Fruit fly (Drosophila melanogaster) whole organism, embryonic: ENCODE results near the gene Gga.

Experiments used
- CG10462 ChIP-seq: fragments of 200-800 bp; sonication (Bioruptor generic); optimal IDR thresholded peaks from 2 replicates; lab custom pipeline; 2016; ENCODE audit warnings: missing biosample characterization, missing genetic modification characterization
- CG10565 ChIP-seq: fragments of 200-800 bp; sonication (Bioruptor generic); optimal IDR thresholded peaks from 3 replicates; lab custom pipeline; 2016; ENCODE audit warnings: missing biosample characterization, mild to moderate bottlenecking, missing genetic modification characterization
- CG12104 ChIP-seq: fragments of 200-800 bp; sonication (Bioruptor generic); optimal IDR thresholded peaks from 3 replicates; lab custom pipeline; 2016; ENCODE audit warnings: missing biosample characterization, missing genetic modification characterization
- CG15073 ChIP-seq: fragments of 200-800 bp; sonication (Bioruptor generic); optimal IDR thresholded peaks from 2 replicates; lab custom pipeline; 2016; ENCODE audit warnings: missing biosample characterization, missing genetic modification characterization
- CG1603 ChIP-seq: fragments of 200-800 bp; sonication (Bioruptor generic); optimal IDR thresholded peaks from 2 replicates; lab custom pipeline; 2019; ENCODE audit warnings: missing biosample characterization, mild to moderate bottlenecking, missing genetic modification characterization, moderate library complexity
- CG17612 ChIP-seq: fragments of 200-800 bp; sonication (Bioruptor generic); IDR thresholded peaks from 2 replicates; pipeline ENCODE4 v1.3.6; 2022; ENCODE audit warnings: missing biosample characterization, missing genetic modification characterization
- CG17802 ChIP-seq: fragments of 200-800 bp; sonication (Bioruptor generic); optimal IDR thresholded peaks from 2 replicates; lab custom pipeline; 2018; ENCODE audit warnings: missing biosample characterization, mild to moderate bottlenecking, missing genetic modification characterization, moderate library complexity
- CG2712 ChIP-seq: fragments of 200-800 bp; optimal IDR thresholded peaks from 3 replicates; lab custom pipeline; 2019; ENCODE audit warnings: missing biosample characterization, mild to moderate bottlenecking, missing genetic modification characterization, moderate library complexity
- CG2875 ChIP-seq: fragments of 200-800 bp; sonication (Bioruptor generic); optimal IDR thresholded peaks from 2 replicates; lab custom pipeline; 2017; ENCODE audit warnings: missing biosample characterization, mild to moderate bottlenecking, missing genetic modification characterization, missing genetic modification reagents
- CG30431 ChIP-seq: fragments of 200-800 bp; sonication (Bioruptor generic); optimal IDR thresholded peaks from 2 replicates; lab custom pipeline; 2017; ENCODE audit warnings: missing biosample characterization, missing genetic modification characterization
- CG4424 ChIP-seq: fragments of 200-800 bp; sonication (Bioruptor generic); optimal IDR thresholded peaks from 3 replicates; lab custom pipeline; 2016; ENCODE audit warnings: missing biosample characterization, missing genetic modification characterization
- CG4730 ChIP-seq: fragments of 200-800 bp; sonication (Bioruptor generic); IDR thresholded peaks from 2 replicates; pipeline ENCODE4 v1.3.6; 2022; ENCODE audit warnings: missing biosample characterization, missing genetic modification characterization
- CG7987 ChIP-seq: fragments of 200-800 bp; sonication (Bioruptor generic); optimal IDR thresholded peaks from 2 replicates; lab custom pipeline; 2018; ENCODE audit warnings: missing biosample characterization, mild to moderate bottlenecking, missing genetic modification characterization, moderate library complexity
- CG9609 ChIP-seq: fragments of 200-800 bp; sonication (Bioruptor generic); optimal IDR thresholded peaks from 3 replicates; lab custom pipeline; 2016; ENCODE audit warnings: missing biosample characterization, missing genetic modification characterization
- CrebB ChIP-seq: fragments of 200-800 bp; sonication (Bioruptor generic); optimal IDR thresholded peaks from 3 replicates; lab custom pipeline; 2018; ENCODE audit warnings: missing biosample characterization, mild to moderate bottlenecking, missing genetic modification characterization
- Dp ChIP-seq: fragments of 200-800 bp; sonication (Bioruptor generic); optimal IDR thresholded peaks from 2 replicates; lab custom pipeline; 2018; ENCODE audit warnings: missing biosample characterization, mild to moderate bottlenecking, missing genetic modification characterization, moderate library complexity
- E2f2 ChIP-seq: fragments of 200-800 bp; sonication (Bioruptor generic); IDR thresholded peaks from 2 replicates; pipeline ENCODE4 v1.3.6; 2022; ENCODE audit warnings: missing biosample characterization, missing genetic modification characterization
- Elba2 ChIP-seq: fragments of 200-800 bp; sonication (Bioruptor generic); optimal IDR thresholded peaks from 3 replicates; lab custom pipeline; 2016; ENCODE audit warnings: missing biosample characterization, missing genetic modification characterization
- Fer1 ChIP-seq: fragments of 200-800 bp; sonication (Bioruptor generic); optimal IDR thresholded peaks from 2 replicates; lab custom pipeline; 2017; ENCODE audit warnings: missing biosample characterization, mild to moderate bottlenecking, missing genetic modification characterization
- Fer2 ChIP-seq: fragments of 200-800 bp; sonication (Bioruptor generic); optimal IDR thresholded peaks from 2 replicates; lab custom pipeline; 2018; ENCODE audit warnings: missing biosample characterization, mild to moderate bottlenecking, missing genetic modification characterization, moderate library complexity
- HLH3B ChIP-seq: fragments of 200-800 bp; sonication (Bioruptor generic); IDR thresholded peaks from 2 replicates; pipeline ENCODE4 v1.3.6; 2022; ENCODE audit warnings: missing biosample characterization, missing genetic modification characterization
- HLH54F ChIP-seq: fragments of 200-800 bp; sonication (Bioruptor generic); optimal IDR thresholded peaks from 3 replicates; lab custom pipeline; 2016; ENCODE audit warnings: missing biosample characterization, missing genetic modification characterization
- Kr ChIP-seq: fragments of 200-800 bp; sonication (Bioruptor generic); optimal IDR thresholded peaks from 2 replicates; lab custom pipeline; 2017; ENCODE audit warnings: missing biosample characterization, mild to moderate bottlenecking, missing genetic modification characterization
- MTF-1 ChIP-seq: fragments of 200-800 bp; sonication (Bioruptor generic); optimal IDR thresholded peaks from 2 replicates; lab custom pipeline; 2018; ENCODE audit warnings: missing biosample characterization, mild to moderate bottlenecking, missing genetic modification characterization, borderline replicate concordance
- Rfx ChIP-seq: fragments of 200-800 bp; sonication (Bioruptor generic); IDR thresholded peaks from 2 replicates; pipeline ENCODE4 v1.3.6; 2022; ENCODE audit warnings: missing biosample characterization, missing genetic modification characterization
- Six4 ChIP-seq: fragments of 200-800 bp; sonication (Bioruptor generic); optimal IDR thresholded peaks from 2 replicates; lab custom pipeline; 2016; ENCODE audit warnings: missing biosample characterization, missing genetic modification characterization
- Sox102F ChIP-seq: fragments of 200-800 bp; sonication (Bioruptor generic); optimal IDR thresholded peaks from 2 replicates; lab custom pipeline; 2018; ENCODE audit warnings: missing biosample characterization, mild to moderate bottlenecking, missing genetic modification characterization, moderate library complexity
- Xbp1 ChIP-seq: fragments of 200-800 bp; sonication (Bioruptor generic); optimal IDR thresholded peaks from 3 replicates; lab custom pipeline; 2016; ENCODE audit warnings: missing biosample characterization, mild to moderate bottlenecking, missing genetic modification characterization
- crp ChIP-seq, 2 experiments: fragments of 200-800 bp; sonication (Bioruptor generic); optimal IDR thresholded peaks; 2 replicates in 1 of 2; 3 replicates in 1 of 2; lab custom pipeline; 2017; ENCODE audit warnings: missing biosample characterization in 2 of 2, missing genetic modification characterization in 2 of 2, mild to moderate bottlenecking in 1 of 2, moderate library complexity in 1 of 2
- cwo ChIP-seq: fragments of 200-800 bp; sonication (Bioruptor generic); optimal IDR thresholded peaks from 3 replicates; lab custom pipeline; 2017; ENCODE audit warnings: missing biosample characterization, missing genetic modification characterization, mild to moderate bottlenecking, moderate library complexity, missing genetic modification reagents
- dati ChIP-seq: fragments of 200-800 bp; sonication (Bioruptor generic); IDR thresholded peaks from 2 replicates; pipeline ENCODE4 v1.3.6; 2022; ENCODE audit warnings: missing biosample characterization, missing genetic modification characterization
- disco-r ChIP-seq: fragments of 200-800 bp; sonication (Bioruptor generic); optimal IDR thresholded peaks from 2 replicates; lab custom pipeline; 2016; ENCODE audit warnings: missing biosample characterization, missing genetic modification characterization
- en ChIP-seq: fragments of 200-800 bp; sonication (Bioruptor generic); optimal IDR thresholded peaks from 2 replicates; lab custom pipeline; 2016; ENCODE audit warnings: missing biosample characterization, missing genetic modification characterization
- fd102C ChIP-seq: fragments of 200-800 bp; sonication (Bioruptor generic); optimal IDR thresholded peaks from 2 replicates; lab custom pipeline; 2018; ENCODE audit warnings: missing biosample characterization, mild to moderate bottlenecking, missing genetic modification characterization, moderate library complexity
- fd3F ChIP-seq: fragments of 200-800 bp; sonication (Bioruptor generic); optimal IDR thresholded peaks from 2 replicates; lab custom pipeline; 2018; ENCODE audit warnings: missing biosample characterization, mild to moderate bottlenecking, missing genetic modification characterization, moderate library complexity
- fru ChIP-seq: fragments of >200 bp; optimal IDR thresholded peaks from 2 replicates; lab custom pipeline; 2017
- gro ChIP-seq: fragments of 200-800 bp; sonication (Bioruptor generic); optimal IDR thresholded peaks from 2 replicates; lab custom pipeline; 2016; ENCODE audit warnings: missing biosample characterization, missing genetic modification characterization
- ham ChIP-seq: fragments of 200-800 bp; sonication (Bioruptor generic); IDR thresholded peaks from 2 replicates; pipeline ENCODE4 v1.3.6; 2022; ENCODE audit warnings: missing biosample characterization, missing genetic modification characterization
- hth ChIP-seq: fragments of >200 bp; optimal IDR thresholded peaks from 2 replicates; lab custom pipeline; 2017; ENCODE audit warnings: inconsistent platforms
- kah ChIP-seq: fragments of 200-800 bp; sonication (Bioruptor generic); optimal IDR thresholded peaks from 2 replicates; lab custom pipeline; 2018; ENCODE audit warnings: missing biosample characterization, mild to moderate bottlenecking, missing genetic modification characterization
- mld ChIP-seq: fragments of 200-800 bp; sonication (Bioruptor generic); IDR thresholded peaks from 3 replicates; pipeline ENCODE4 v1.3.6; 2022; ENCODE audit warnings: missing biosample characterization, missing genetic modification characterization; ENCODE audit not compliant: partially characterized antibody
- otp ChIP-seq: fragments of 200-800 bp; sonication (Bioruptor generic); IDR thresholded peaks from 3 replicates; pipeline ENCODE4, ENCODE4 v1.3.6; 2022; ENCODE audit warnings: missing biosample characterization, missing genetic modification characterization
- pan ChIP-seq, 4 experiments: fragments of >200 bp in 3 of 4; fragments of 200-800 bp in 1 of 4; sonication (Bioruptor generic) in 1 of 4; optimal IDR thresholded peaks in 3 of 4; IDR thresholded peaks in 1 of 4; 2 replicates each; pipeline versions ENCODE4 v1.3.6 to Lab custom; 2017 to 2022; ENCODE audit warnings: missing biosample characterization in 2 of 4, missing genetic modification characterization in 2 of 4, mixed read lengths in 1 of 4
- pho ChIP-seq: fragments of 200-800 bp; sonication (Bioruptor generic); optimal IDR thresholded peaks from 2 replicates; lab custom pipeline; 2016; ENCODE audit warnings: missing biosample characterization, missing genetic modification characterization
- pita ChIP-seq: fragments of 200-800 bp; sonication (Bioruptor generic); optimal IDR thresholded peaks from 2 replicates; lab custom pipeline; 2017; ENCODE audit warnings: missing biosample characterization, mild to moderate bottlenecking, missing genetic modification characterization
- psq ChIP-seq: fragments of 200-800 bp; sonication (Bioruptor generic); optimal IDR thresholded peaks from 2 replicates; lab custom pipeline; 2017; ENCODE audit warnings: missing biosample characterization, missing genetic modification characterization
- sc ChIP-seq, 3 experiments: fragments of >200 bp in 2 of 3; fragments of 200-800 bp in 1 of 3; sonication (Bioruptor generic) in 1 of 3; optimal IDR thresholded peaks; 2 replicates in 2 of 3; 3 replicates in 1 of 3; lab custom pipeline; 2017; ENCODE audit warnings: mild to moderate bottlenecking in 1 of 3, missing biosample characterization in 1 of 3, missing genetic modification characterization in 1 of 3, missing genetic modification reagents in 1 of 3
- sug ChIP-seq: fragments of 200-800 bp; optimal IDR thresholded peaks from 2 replicates; lab custom pipeline; 2019; ENCODE audit warnings: missing biosample characterization, mild to moderate bottlenecking, missing genetic modification characterization, moderate library complexity
- ttk ChIP-seq: fragments of 200-800 bp; sonication (Bioruptor generic); IDR thresholded peaks from 2 replicates; pipeline ENCODE4 v2.1.2; 2022; ENCODE audit warnings: missing biosample characterization, missing genetic modification characterization
- wek ChIP-seq: fragments of 200-800 bp; sonication (Bioruptor generic); optimal IDR thresholded peaks from 3 replicates; lab custom pipeline; 2018; ENCODE audit warnings: missing biosample characterization, mild to moderate bottlenecking, missing genetic modification characterization, moderate library complexity

Gene Gga

DNA sequence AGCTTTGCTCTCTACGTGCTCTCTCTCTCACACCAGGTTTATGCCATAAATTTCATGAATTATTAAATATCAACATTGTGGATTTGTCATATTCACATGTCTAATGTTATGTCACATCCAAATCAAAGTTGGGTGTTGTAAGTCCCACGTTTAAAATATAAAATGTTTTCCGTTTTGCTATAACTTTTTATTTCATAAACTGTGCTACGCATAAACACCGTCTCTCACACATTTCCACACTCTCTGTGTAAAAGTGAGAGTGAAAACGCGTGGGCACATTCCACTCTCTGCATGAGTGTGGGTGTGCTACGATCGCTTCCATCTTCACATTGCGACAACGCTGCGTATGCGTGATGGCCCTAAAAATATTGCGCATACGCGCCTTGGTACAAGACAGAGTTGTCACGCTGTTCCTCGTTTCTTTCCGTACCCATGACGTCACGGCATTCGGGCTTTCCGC lies 39.9 kb downstream of the Gga start (continued):
- TF ChIP-seq en (GFP tag; lab: Kevin White, UChicago): peak; percentile 91
- TF ChIP-seq sug (tag; lab: Kevin White, UChicago): peak; percentile 98
- TF ChIP-seq fd102C (GFP tag; lab: Kevin White, UChicago): peak; percentile 60
- no peak for TF ChIP-seq sc (optimal IDR thresholded peaks at IDR 0.05; lab: Kevin White, UChicago)
- peak; percentile 79 for TF ChIP-seq sc (GFP tag; optimal IDR thresholded peaks at IDR 0.05; lab: Kevin White, UChicago)
- TF ChIP-seq CG30431: peak; percentile 79
- peak; percentile 68 for TF ChIP-seq CG10565 (GFP tag; lab: Kevin White, UChicago)
- TF ChIP-seq fru (lab: Kevin White, UChicago): no peak
- TF ChIP-seq mld (GFP tag; lab: Robert Waterston, UW): 0 out of 3 replicates have a peak, but pooled peaks have one; percentile 34
- TF ChIP-seq Six4 (GFP tag; lab: Kevin White, UChicago): peak; percentile 93
- TF ChIP-seq CG10462: peak; percentile 87
- TF ChIP-seq CG12104 (GFP tag; lab: Kevin White, UChicago): peak; percentile 97
- peak; percentile 97 for TF ChIP-seq CG2712
- TF ChIP-seq HLH3B (GFP tag; lab: Robert Waterston, UW): peak; percentile 96
- peak; percentile 92 for TF ChIP-seq otp (GFP tag; lab: Robert Waterston, UW)
- peak; percentile 97 for TF ChIP-seq cwo
- peak; percentile 97 for TF ChIP-seq pho (GFP tag; lab: Kevin White, UChicago)
- TF ChIP-seq MTF-1 (GFP tag; lab: Kevin White, UChicago): peak; percentile 94
- peak; percentile 64 for TF ChIP-seq psq (GFP tag; lab: Kevin White, UChicago)
- TF ChIP-seq CG7987: peak; percentile 97
- TF ChIP-seq CG4424 (GFP tag; lab: Kevin White, UChicago): peak; percentile 93
- TF ChIP-seq crp (GFP tag; optimal IDR thresholded peaks at IDR 0.05; lab: Kevin White, UChicago): peak in 1 of 2 experiments; percentile 62
- peak; percentile 93 for TF ChIP-seq wek
- peak; percentile 97 for TF ChIP-seq Sox102F
- peak; percentile 80 for TF ChIP-seq CG17802 (tag; lab: Kevin White, UChicago)
- TF ChIP-seq hth (lab: Kevin White, UChicago): no peak
- TF ChIP-seq disco-r (GFP tag; lab: Kevin White, UChicago): peak; percentile 92
- TF ChIP-seq CG1603 (tag; lab: Kevin White, UChicago): peak; percentile 96
- no peak for TF ChIP-seq Kr (GFP tag; lab: Kevin White, UChicago)
- peak; percentile 95 for TF ChIP-seq Xbp1 (GFP tag; lab: Kevin White, UChicago)
- peak; percentile 24 for TF ChIP-seq CG15073 (GFP tag; lab: Kevin White, UChicago)
- TF ChIP-seq CG2875: peak; percentile 85
- peak; percentile 25 for TF ChIP-seq Dp
- peak; percentile 94 for TF ChIP-seq HLH54F (GFP tag; lab: Kevin White, UChicago)
- TF ChIP-seq kah (GFP tag; lab: Kevin White, UChicago): peak; percentile 93
- TF ChIP-seq CG9609 (GFP tag; lab: Kevin White, UChicago): peak; percentile 90
- peak; percentile 98 for TF ChIP-seq Rfx (GFP tag; lab: Robert Waterston, UW)
- TF ChIP-seq dati: peak; percentile 84; the same call in 1 of the 2 replicates
- TF ChIP-seq CrebB (tag; lab: Kevin White, UChicago): peak; percentile 99

DNA sequence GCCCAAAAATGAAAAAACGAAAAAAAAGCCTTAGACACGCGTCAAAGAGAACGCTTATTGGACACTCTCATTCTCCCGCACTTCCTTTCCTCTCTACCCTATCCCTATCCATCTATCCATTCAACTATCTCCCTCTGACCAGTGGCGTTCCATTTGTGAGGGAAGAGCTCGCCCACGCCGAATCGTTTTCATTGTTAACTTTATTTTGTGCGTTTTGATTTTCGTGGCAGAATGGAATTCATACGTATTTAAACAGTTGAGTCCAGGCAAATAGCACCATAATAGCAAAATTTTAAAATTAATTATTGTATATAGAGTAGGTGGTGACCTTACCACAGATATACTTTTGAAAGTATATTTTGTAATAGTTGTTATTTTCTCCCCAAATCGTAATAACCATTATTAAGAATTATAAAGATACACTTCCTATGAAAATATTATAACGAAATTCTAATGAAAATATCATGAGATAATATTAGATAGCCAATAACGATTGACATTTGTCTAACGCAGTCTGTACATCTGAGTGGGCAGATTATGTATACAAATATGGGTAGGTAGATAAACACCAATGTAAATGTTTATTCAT lies 40.4 kb downstream of the Gga start:
- no peak for TF ChIP-seq pita (GFP tag; lab: Kevin White, UChicago)
- no peak for TF ChIP-seq pho (GFP tag; lab: Kevin White, UChicago)
- TF ChIP-seq CG4730 (GFP tag; lab: Robert Waterston, UW): no peak
- no peak for TF ChIP-seq Elba2 (GFP tag; lab: Kevin White, UChicago)
- peak; percentile 51 for TF ChIP-seq E2f2
- no peak for TF ChIP-seq ham (GFP tag; lab: Robert Waterston, UW)
- TF ChIP-seq Fer2: peak; percentile 20
- no peak for TF ChIP-seq pan (optimal IDR thresholded peaks at IDR 0.05; lab: Kevin White, UChicago)
- TF ChIP-seq pan (GFP tag; optimal IDR thresholded peaks at IDR 0.05 in 1 of 2, IDR thresholded peaks at IDR 0.05 in 1 of 2): peak in 1 of 2 experiments; percentile 37
- TF ChIP-seq CG17612 (GFP tag; lab: Robert Waterston, UW): no peak
- TF ChIP-seq fd3F (GFP tag; lab: Kevin White, UChicago): peak; percentile 83
- no peak for TF ChIP-seq CG9609 (GFP tag; lab: Kevin White, UChicago)
- TF ChIP-seq gro (GFP tag; lab: Kevin White, UChicago): peak; percentile 21
- TF ChIP-seq Fer1 (GFP tag; lab: Kevin White, UChicago): peak; percentile 81
- 0 out of 2 replicates have a peak, but pooled peaks have one; percentile 12 for TF ChIP-seq ttk (GFP tag; lab: Robert Waterston, UW)
